Fruit fly (Drosophila melanogaster) whole organism, pupa: Measurements from ENCODE around the gene cocoon.

Experiments used
- CG13204 ChIP-seq: fragments of 200-800 bp; sonication (Bioruptor generic); optimal IDR thresholded peaks from 2 replicates; lab custom pipeline; 2018; ENCODE audit warnings: missing biosample characterization, mild to moderate bottlenecking, missing genetic modification characterization, moderate library complexity
- Ets98B ChIP-seq: fragments of 200-800 bp; sonication (Bioruptor generic); IDR thresholded peaks from 2 replicates; pipeline ENCODE4 v1.3.6; 2022; ENCODE audit warnings: missing biosample characterization, missing genetic modification characterization

dm6 chr3L:15514405-15514804 lies 40.5 kb upstream of the cocoon start:
- TF ChIP-seq Ets98B = no peak; the same call in 1 of the 2 replicates
- no peak for TF ChIP-seq CG13204
